Fruit fly (Drosophila melanogaster): Measurements from ENCODE around the gene obst-A.

Gene obst-A

dm6 chrX:20244278-20244677 is 4.6 kb downstream of the obst-A start, which contains the start of gene Peritrophin-A (continued):
- TF ChIP-seq CG17328 (GFP tag; IDR thresholded peaks at IDR 0.05): no peak
- peak; percentile 70 for TF ChIP-seq Drgx (GFP tag; IDR thresholded peaks at IDR 0.05)
- peak; percentile 30; the same call in 1 of the 2 replicates for TF ChIP-seq Adf1 (GFP tag; IDR thresholded peaks at IDR 0.05)
- no peak for TF ChIP-seq Hr39 (optimal IDR thresholded peaks at IDR 0.05)
- no peak for TF ChIP-seq CHES-1-like (GFP tag; optimal IDR thresholded peaks at IDR 0.05)

dm6 chrX:20245218-20245863 is 5.7 kb downstream of the obst-A start:
- TF ChIP-seq HLH3B (GFP tag; IDR thresholded peaks at IDR 0.05) (no peak), ewg (GFP tag; optimal IDR thresholded peaks at IDR 0.05) (no peak), seq (GFP tag; IDR thresholded peaks at IDR 0.05) (no peak), rib (GFP tag; IDR thresholded peaks at IDR 0.05) (no peak), Ets65A (GFP tag) (peak; percentile 3), CG6254 (GFP tag; optimal IDR thresholded peaks at IDR 0.05) (no peak), Dfd (GFP tag; optimal IDR thresholded peaks at IDR 0.05) (no peak), pfk (GFP tag; optimal IDR thresholded peaks at IDR 0.05) (no peak), bowl (GFP tag; IDR thresholded peaks at IDR 0.05) (no peak), chinmo (GFP tag; IDR thresholded peaks at IDR 0.05; ENCODE audit: partially characterized antibody) (0 out of 4 replicates have a peak, but pooled peaks have one; percentile 43), CG34422 (GFP tag; IDR thresholded peaks at IDR 0.05) (no peak), CG15696 (tag; optimal IDR thresholded peaks at IDR 0.05) (no peak), corto (GFP tag; optimal IDR thresholded peaks at IDR 0.05) (no peak), CG13894 (tag; optimal IDR thresholded peaks at IDR 0.05) (peak; percentile 99), wek (GFP tag; optimal IDR thresholded peaks at IDR 0.05) (no peak), Blimp-1 (GFP tag; optimal IDR thresholded peaks at IDR 0.05) (peak; percentile 50), CG17829 (tag; optimal IDR thresholded peaks at IDR 0.05) (no peak)

dm6 chrX:20247710-20248109 is 8.1 kb downstream of the obst-A start:
- TF ChIP-seq ash1 (GFP tag; optimal IDR thresholded peaks at IDR 0.05) (no peak), corto (GFP tag; optimal IDR thresholded peaks at IDR 0.05) (no peak), hbn (GFP tag; IDR thresholded peaks at IDR 0.05; ENCODE audit: partially characterized antibody) (no peak), GATAe (GFP tag; conservative IDR thresholded peaks at IDR 0.05) (no peak), Asciz (GFP tag; optimal IDR thresholded peaks at IDR 0.05) (no peak), CG3995 (GFP tag; optimal IDR thresholded peaks at IDR 0.05) (no peak), ci (GFP tag; IDR thresholded peaks at IDR 0.05) (peak; percentile 59; the same call in 1 of the 3 replicates), Aef1 (GFP tag; IDR thresholded peaks at IDR 0.05) (no peak), Gug (GFP tag; IDR thresholded peaks at IDR 0.05) (peak; percentile 47; the same call in 1 of the 4 replicates), bsh (GFP tag; optimal IDR thresholded peaks at IDR 0.05) (no peak), CG12104 (GFP tag; optimal IDR thresholded peaks at IDR 0.05) (no peak), Dfd (GFP tag; optimal IDR thresholded peaks at IDR 0.05) (no peak), Hr51 (GFP tag; optimal IDR thresholded peaks at IDR 0.05) (no peak), Dref (GFP tag; IDR thresholded peaks at IDR 0.05) (no peak), Ets65A (GFP tag) (peak; percentile 66), Myb (GFP tag; optimal IDR thresholded peaks at IDR 0.05) (no peak), Oli (tag; optimal IDR thresholded peaks at IDR 0.05) (no peak), dati (GFP tag; IDR thresholded peaks at IDR 0.05) (no peak), CG10366 (GFP tag; IDR thresholded peaks at IDR 0.05) (peak; percentile 21; the same call in 1 of the 2 replicates), Ptx1 (GFP tag; IDR thresholded peaks at IDR 0.05) (peak; percentile 48), CG4404 (GFP tag; IDR thresholded peaks at IDR 0.05) (peak; percentile 76), mirr (GFP tag; optimal IDR thresholded peaks at IDR 0.05) (no peak), abd-A (tag; optimal IDR thresholded peaks at IDR 0.05) (no peak), rib (GFP tag; IDR thresholded peaks at IDR 0.05) (no peak), CG8765 (GFP tag; IDR thresholded peaks at IDR 0.05) (peak; percentile 66; the same call in 1 of the 2 replicates), ewg (GFP tag; optimal IDR thresholded peaks at IDR 0.05) (no peak), CG14050 (GFP tag; IDR thresholded peaks at IDR 0.05) (no peak), CG3163 (GFP tag; optimal IDR thresholded peaks at IDR 0.05) (no peak), amos (GFP tag; IDR thresholded peaks at IDR 0.05; ENCODE audit: partially characterized antibody) (no peak), pan (optimal IDR thresholded peaks at IDR 0.05) (no peak), pan (GFP tag; optimal IDR thresholded peaks at IDR 0.05 in 1 of 2, IDR thresholded peaks at IDR 0.05 in 1 of 2) (peak in 1 of 2 experiments; percentile 12)

Data from whole organism, embryonic.